Fruit fly (Drosophila melanogaster) whole organism, embryonic: ENCODE measurements around the gene hd.
A peak's percentile ranks its signal among the peaks of the same experiment; 100 is the strongest.

Experiments used
- Ada2b ChIP-seq: fragments of 200-800 bp; sonication (Bioruptor generic); IDR thresholded peaks from 2 replicates; pipeline ENCODE4 v1.3.6; 2022; ENCODE audit warnings: missing biosample characterization, missing genetic modification characterization
- Atf-2 ChIP-seq: fragments of 200-800 bp; sonication (Bioruptor generic); optimal IDR thresholded peaks from 2 replicates; lab custom pipeline; 2016; ENCODE audit warnings: missing biosample characterization, missing genetic modification characterization
- B-H1 ChIP-seq: fragments of 200-800 bp; sonication (Bioruptor generic); IDR thresholded peaks from 3 replicates; pipeline ENCODE4 v1.3.6; 2022; ENCODE audit warnings: missing biosample characterization, missing genetic modification characterization
- Bteb2 ChIP-seq: fragments of 200-800 bp; sonication (Bioruptor generic); optimal IDR thresholded peaks from 2 replicates; lab custom pipeline; 2016; ENCODE audit warnings: missing biosample characterization, missing genetic modification characterization
- CG11695 ChIP-seq: fragments of 200-800 bp; sonication (Bioruptor generic); IDR thresholded peaks from 3 replicates; pipeline ENCODE4 v1.3.6; 2022; ENCODE audit warnings: missing biosample characterization, missing genetic modification characterization
- CG11696 ChIP-seq: fragments of 200-800 bp; sonication (Bioruptor generic); IDR thresholded peaks from 2 replicates; pipeline ENCODE4 v1.3.6; 2022; ENCODE audit warnings: missing biosample characterization, missing genetic modification characterization
- CG14441 ChIP-seq: fragments of 200-800 bp; sonication (Bioruptor generic); IDR thresholded peaks from 2 replicates; pipeline ENCODE4 v1.3.6; 2022; ENCODE audit warnings: missing biosample characterization, missing genetic modification characterization
- CG14667 ChIP-seq: fragments of 200-800 bp; sonication (Bioruptor generic); IDR thresholded peaks from 2 replicates; pipeline ENCODE4 v1.3.6; 2022; ENCODE audit warnings: missing biosample characterization, missing genetic modification characterization
- CG15696 ChIP-seq: fragments of 200-800 bp; sonication (Bioruptor generic); optimal IDR thresholded peaks from 2 replicates; lab custom pipeline; 2019; ENCODE audit warnings: missing biosample characterization, mild to moderate bottlenecking, missing genetic modification characterization, moderate library complexity
- CG17612 ChIP-seq: fragments of 200-800 bp; sonication (Bioruptor generic); IDR thresholded peaks from 2 replicates; pipeline ENCODE4 v1.3.6; 2022; ENCODE audit warnings: missing biosample characterization, missing genetic modification characterization
- CG17802 ChIP-seq: fragments of 200-800 bp; sonication (Bioruptor generic); optimal IDR thresholded peaks from 2 replicates; lab custom pipeline; 2018; ENCODE audit warnings: missing biosample characterization, mild to moderate bottlenecking, missing genetic modification characterization, moderate library complexity
- CG18476 ChIP-seq: fragments of 200-800 bp; sonication (Bioruptor generic); optimal IDR thresholded peaks from 2 replicates; lab custom pipeline; 2016; ENCODE audit warnings: missing biosample characterization, mild to moderate bottlenecking, missing genetic modification characterization
- CG31388 ChIP-seq: fragments of 200-800 bp; sonication (Bioruptor generic); optimal IDR thresholded peaks from 2 replicates; lab custom pipeline; 2016; ENCODE audit warnings: missing biosample characterization, missing genetic modification characterization
- CG4404 ChIP-seq: fragments of 200-800 bp; sonication (Bioruptor generic); IDR thresholded peaks from 2 replicates; pipeline ENCODE4 v1.3.6; 2022; ENCODE audit warnings: missing biosample characterization, missing genetic modification characterization
- CG4730 ChIP-seq: fragments of 200-800 bp; sonication (Bioruptor generic); IDR thresholded peaks from 2 replicates; pipeline ENCODE4 v1.3.6; 2022; ENCODE audit warnings: missing biosample characterization, missing genetic modification characterization
- CG5953 ChIP-seq: fragments of 200-800 bp; sonication (Bioruptor generic); IDR thresholded peaks from 2 replicates; pipeline ENCODE4 v1.3.6; 2022; ENCODE audit warnings: missing biosample characterization, missing genetic modification characterization
- CG6683 ChIP-seq: fragments of 200-800 bp; sonication (Bioruptor generic); optimal IDR thresholded peaks from 2 replicates; lab custom pipeline; 2017; ENCODE audit warnings: missing biosample characterization, mild to moderate bottlenecking, missing genetic modification characterization, missing genetic modification reagents
- CG9437 ChIP-seq: fragments of 200-800 bp; sonication (Bioruptor generic); optimal IDR thresholded peaks from 2 replicates; lab custom pipeline; 2018; ENCODE audit warnings: missing biosample characterization, mild to moderate bottlenecking, missing genetic modification characterization
- CG9727 ChIP-seq: fragments of 200-800 bp; sonication (Bioruptor generic); optimal IDR thresholded peaks from 3 replicates; lab custom pipeline; 2017; ENCODE audit warnings: missing biosample characterization, mild to moderate bottlenecking, missing genetic modification characterization
- CkIIα-i1 ChIP-seq: fragments of 200-800 bp; sonication (Bioruptor generic); IDR thresholded peaks from 2 replicates; pipeline ENCODE4 v1.3.6; 2022; ENCODE audit warnings: missing biosample characterization, missing genetic modification characterization
- Dp ChIP-seq: fragments of 200-800 bp; sonication (Bioruptor generic); optimal IDR thresholded peaks from 2 replicates; lab custom pipeline; 2018; ENCODE audit warnings: missing biosample characterization, mild to moderate bottlenecking, missing genetic modification characterization, moderate library complexity
- ERR ChIP-seq: fragments of 200-800 bp; sonication (Bioruptor generic); optimal IDR thresholded peaks from 2 replicates; lab custom pipeline; 2016; ENCODE audit warnings: missing biosample characterization, missing genetic modification characterization
- Eip74EF ChIP-seq, 2 experiments: fragments of 200-800 bp in 1 of 2; fragments of >200 bp in 1 of 2; sonication (Bioruptor generic) in 1 of 2; optimal IDR thresholded peaks; 2 replicates each; lab custom pipeline; 2017 to 2019; ENCODE audit warnings: missing biosample characterization in 2 of 2, missing genetic modification characterization in 2 of 2, mild to moderate bottlenecking in 1 of 2, moderate library complexity in 1 of 2
- Ets97D ChIP-seq: fragments of 200-800 bp; sonication (Bioruptor generic); optimal IDR thresholded peaks from 3 replicates; lab custom pipeline; 2016; ENCODE audit warnings: missing biosample characterization, missing genetic modification characterization
- Myb ChIP-seq: fragments of 200-800 bp; sonication (Bioruptor generic); optimal IDR thresholded peaks from 2 replicates; lab custom pipeline; 2016; ENCODE audit warnings: missing biosample characterization, missing genetic modification characterization
- Nf-YC ChIP-seq: fragments of 200-800 bp; optimal IDR thresholded peaks from 3 replicates; lab custom pipeline; 2019; ENCODE audit warnings: missing biosample characterization, mild to moderate bottlenecking, missing genetic modification characterization, moderate library complexity
- Rfx ChIP-seq: fragments of 200-800 bp; sonication (Bioruptor generic); IDR thresholded peaks from 2 replicates; pipeline ENCODE4 v1.3.6; 2022; ENCODE audit warnings: missing biosample characterization, missing genetic modification characterization
- abd-A ChIP-seq: fragments of 200-800 bp; sonication (Bioruptor generic); optimal IDR thresholded peaks from 3 replicates; lab custom pipeline; 2019; ENCODE audit warnings: missing biosample characterization, mild to moderate bottlenecking, missing genetic modification characterization, moderate library complexity
- ap ChIP-seq: fragments of 200-800 bp; sonication (Bioruptor generic); IDR thresholded peaks from 2 replicates; pipeline ENCODE4 v1.3.6; 2022; ENCODE audit warnings: missing biosample characterization, missing genetic modification characterization
- bbx ChIP-seq: fragments of 200-800 bp; sonication (Bioruptor generic); IDR thresholded peaks from 2 replicates; pipeline ENCODE4 v1.3.6; 2022; ENCODE audit warnings: missing biosample characterization, missing genetic modification characterization; ENCODE audit not compliant: partially characterized antibody
- cg ChIP-seq: fragments of 200-800 bp; sonication (Bioruptor generic); optimal IDR thresholded peaks from 3 replicates; lab custom pipeline; 2019; ENCODE audit warnings: missing biosample characterization, mild to moderate bottlenecking, missing genetic modification characterization, moderate library complexity
- chn ChIP-seq: fragments of 200-800 bp; sonication (Bioruptor generic); optimal IDR thresholded peaks from 2 replicates; lab custom pipeline; 2016; ENCODE audit warnings: missing biosample characterization, missing genetic modification characterization
- ewg ChIP-seq: fragments of 200-800 bp; sonication (Bioruptor generic); optimal IDR thresholded peaks from 3 replicates; lab custom pipeline; 2017; ENCODE audit warnings: mild to moderate bottlenecking, missing biosample characterization, missing genetic modification reagents, missing genetic modification characterization
- grau ChIP-seq: fragments of 200-800 bp; optimal IDR thresholded peaks from 3 replicates; lab custom pipeline; 2019; ENCODE audit warnings: missing biosample characterization, mild to moderate bottlenecking, missing genetic modification characterization, moderate library complexity
- hb ChIP-seq: fragments of 200-800 bp; sonication (Bioruptor generic); IDR thresholded peaks from 3 replicates; pipeline ENCODE4 v1.3.6; 2022; ENCODE audit warnings: missing biosample characterization, missing genetic modification characterization; ENCODE audit not compliant: partially characterized antibody
- hth ChIP-seq: fragments of >200 bp; optimal IDR thresholded peaks from 2 replicates; lab custom pipeline; 2017; ENCODE audit warnings: inconsistent platforms
- ind ChIP-seq: fragments of 200-800 bp; sonication (Bioruptor generic); optimal IDR thresholded peaks from 3 replicates; lab custom pipeline; 2016; ENCODE audit warnings: missing biosample characterization, missing genetic modification characterization
- jumu ChIP-seq: fragments of 200-800 bp; sonication (Bioruptor generic); optimal IDR thresholded peaks from 3 replicates; lab custom pipeline; 2016; ENCODE audit warnings: missing biosample characterization, missing genetic modification characterization
- klu ChIP-seq: fragments of 200-800 bp; sonication (Bioruptor generic); IDR thresholded peaks from 2 replicates; pipeline ENCODE4 v1.3.6; 2022; ENCODE audit warnings: missing biosample characterization, missing genetic modification characterization
- maf-S ChIP-seq: fragments of 200-800 bp; sonication (Bioruptor generic); optimal IDR thresholded peaks from 2 replicates; lab custom pipeline; 2016; ENCODE audit warnings: missing biosample characterization, missing genetic modification characterization
- org-1 ChIP-seq: fragments of 200-800 bp; sonication (Bioruptor generic); optimal IDR thresholded peaks from 2 replicates; lab custom pipeline; 2017; ENCODE audit warnings: missing biosample characterization, missing genetic modification characterization
- phol ChIP-seq: fragments of 200-800 bp; sonication (Bioruptor generic); optimal IDR thresholded peaks from 3 replicates; lab custom pipeline; 2018; ENCODE audit warnings: missing biosample characterization, mild to moderate bottlenecking, missing genetic modification characterization, moderate library complexity
- repo ChIP-seq: fragments of 200-800 bp; sonication (Bioruptor generic); optimal IDR thresholded peaks from 2 replicates; lab custom pipeline; 2016; ENCODE audit warnings: missing biosample characterization, missing genetic modification characterization
- sqz ChIP-seq: fragments of 200-800 bp; sonication (Bioruptor generic); optimal IDR thresholded peaks from 3 replicates; lab custom pipeline; 2018; ENCODE audit warnings: missing biosample characterization, mild to moderate bottlenecking, missing genetic modification characterization
- tap ChIP-seq: fragments of 200-800 bp; optimal IDR thresholded peaks from 3 replicates; lab custom pipeline; 2019; ENCODE audit warnings: missing biosample characterization, mild to moderate bottlenecking, missing genetic modification characterization, moderate library complexity
- twi ChIP-seq: fragments of 200-800 bp; optimal IDR thresholded peaks from 2 replicates; lab custom pipeline; 2019; ENCODE audit warnings: missing biosample characterization, mild to moderate bottlenecking, missing genetic modification characterization, moderate library complexity
- tx ChIP-seq: fragments of 200-800 bp; sonication (Bioruptor generic); optimal IDR thresholded peaks from 2 replicates; lab custom pipeline; 2016; ENCODE audit warnings: missing biosample characterization, missing genetic modification characterization
- unc-4 ChIP-seq: fragments of 200-800 bp; sonication (Bioruptor generic); IDR thresholded peaks from 2 replicates; pipeline ENCODE4 v1.3.6; 2022; ENCODE audit warnings: missing biosample characterization, missing genetic modification characterization; ENCODE audit not compliant: partially characterized antibody
- usp ChIP-seq: fragments of >200 bp; optimal IDR thresholded peaks from 2 replicates; lab custom pipeline; 2017; ENCODE audit warnings: missing biosample characterization, missing genetic modification characterization
- wek ChIP-seq: fragments of 200-800 bp; sonication (Bioruptor generic); optimal IDR thresholded peaks from 3 replicates; lab custom pipeline; 2018; ENCODE audit warnings: missing biosample characterization, mild to moderate bottlenecking, missing genetic modification characterization, moderate library complexity

The hd gene

DNA sequence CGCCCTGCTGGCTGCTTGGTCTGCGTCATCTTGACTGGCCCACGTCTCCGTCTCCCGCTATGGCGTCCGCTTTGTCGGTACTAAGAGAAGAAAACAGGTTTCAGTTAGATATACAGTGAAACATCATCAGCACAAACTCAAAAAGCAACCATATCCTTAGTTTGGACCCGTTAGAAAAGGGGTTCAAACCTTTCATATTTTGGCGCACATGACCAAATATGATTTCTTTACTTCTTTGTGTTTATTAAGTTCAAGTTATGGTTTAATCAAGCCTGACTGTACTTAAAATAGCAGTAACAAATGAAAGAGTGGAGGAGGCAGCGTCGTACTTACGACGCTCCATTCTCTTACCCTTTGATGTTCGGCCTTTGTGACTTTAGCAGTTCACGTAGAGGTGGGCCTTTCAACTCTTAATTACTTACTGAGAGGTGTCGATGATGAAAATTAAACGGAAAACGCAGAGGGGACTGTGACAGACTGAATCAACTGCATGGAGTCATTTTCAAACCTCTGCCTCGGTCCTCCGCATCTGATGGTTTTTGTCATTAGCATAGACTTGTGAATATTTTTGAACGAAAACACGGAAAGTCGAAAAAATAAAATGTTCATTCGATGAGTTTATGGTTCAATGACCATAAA lies 13.0 kb downstream of the hd start (continued):
- peak; percentile 90 for TF ChIP-seq Ada2b
- TF ChIP-seq Rfx = peak; percentile 93
- peak; percentile 64 for TF ChIP-seq CG4404 (GFP tag; lab: Robert Waterston, UW)
- peak; percentile 71 for TF ChIP-seq repo (GFP tag; lab: Kevin White, UChicago)
- TF ChIP-seq twi (tag; lab: Kevin White, UChicago) = peak; percentile 12
- TF ChIP-seq CG17802 (tag; lab: Kevin White, UChicago) = peak; percentile 39
- TF ChIP-seq Nf-YC = peak; percentile 37
- peak; percentile 83; the same call in 2 of the 3 replicates for TF ChIP-seq B-H1 (GFP tag; lab: Robert Waterston, UW)
- TF ChIP-seq sqz = no peak
- TF ChIP-seq chn (GFP tag; lab: Kevin White, UChicago) = peak; percentile 65
- TF ChIP-seq ewg (GFP tag; lab: Kevin White, UChicago) = peak; percentile 52
- TF ChIP-seq hb (GFP tag; lab: Robert Waterston, UW) = no peak
- TF ChIP-seq CG18476 (GFP tag; lab: Kevin White, UChicago) = peak; percentile 66
- TF ChIP-seq usp (GFP tag; lab: Kevin White, UChicago) = no peak
- peak; percentile 81 for TF ChIP-seq tx (GFP tag; lab: Kevin White, UChicago)
- peak; percentile 76 for TF ChIP-seq phol (tag; lab: Kevin White, UChicago)
- peak; percentile 97 for TF ChIP-seq grau (tag; lab: Kevin White, UChicago)
- TF ChIP-seq bbx = no peak
- TF ChIP-seq ind (GFP tag; lab: Kevin White, UChicago) = peak; percentile 86
- peak; percentile 72 for TF ChIP-seq maf-S
- TF ChIP-seq CG17612 (GFP tag; lab: Robert Waterston, UW) = peak; percentile 69
- TF ChIP-seq CG14667 = peak; percentile 68; the same call in 1 of the 2 replicates
- TF ChIP-seq CG11696 (GFP tag; lab: Robert Waterston, UW) = no peak; the same call in 1 of the 2 replicates
- peak; percentile 66 for TF ChIP-seq CG9727 (GFP tag; lab: Kevin White, UChicago)
- peak; percentile 66; the same call in 1 of the 2 replicates for TF ChIP-seq CkIIα-i1
- no peak for TF ChIP-seq unc-4 (GFP tag; lab: Robert Waterston, UW)
- TF ChIP-seq CG14441 (GFP tag; lab: Robert Waterston, UW) = peak; percentile 86
- TF ChIP-seq CG5953 (GFP tag; lab: Robert Waterston, UW) = peak; percentile 71
- no peak for TF ChIP-seq hth (lab: Kevin White, UChicago)
- peak; percentile 77 for TF ChIP-seq ERR (GFP tag; lab: Kevin White, UChicago)
- peak; percentile 80 for TF ChIP-seq ap (GFP tag; lab: Robert Waterston, UW)
- peak; percentile 88 for TF ChIP-seq jumu (GFP tag; lab: Kevin White, UChicago)
- peak; percentile 78 for TF ChIP-seq CG11695 (GFP tag; lab: Robert Waterston, UW)
- peak; percentile 28 for TF ChIP-seq wek
- TF ChIP-seq CG4730 (GFP tag; lab: Robert Waterston, UW) = peak; percentile 75
- TF ChIP-seq CG9437 (GFP tag; lab: Kevin White, UChicago) = peak; percentile 40
- peak; percentile 17 for TF ChIP-seq CG31388 (GFP tag; lab: Kevin White, UChicago)
- peak; percentile 83 for TF ChIP-seq Bteb2 (GFP tag; lab: Kevin White, UChicago)
- TF ChIP-seq CG6683 (GFP tag; lab: Kevin White, UChicago) = peak; percentile 48
- TF ChIP-seq CG15696 (tag; lab: Kevin White, UChicago) = peak; percentile 35
- no peak for TF ChIP-seq Dp (GFP tag; lab: Kevin White, UChicago)
- TF ChIP-seq abd-A (tag; lab: Kevin White, UChicago) = no peak
- TF ChIP-seq Atf-2 (GFP tag; lab: Kevin White, UChicago) = peak; percentile 59
- peak; percentile 71 for TF ChIP-seq klu (GFP tag; lab: Robert Waterston, UW)
- peak in 1 of 2 experiments; percentile 77 for TF ChIP-seq Eip74EF (GFP tag; optimal IDR thresholded peaks at IDR 0.05; lab: Kevin White, UChicago)
- peak; percentile 81 for TF ChIP-seq org-1 (GFP tag; lab: Kevin White, UChicago)
- peak; percentile 83 for TF ChIP-seq tap
- peak; percentile 43 for TF ChIP-seq Ets97D (GFP tag; lab: Kevin White, UChicago)
- TF ChIP-seq cg (GFP tag; lab: Kevin White, UChicago) = no peak
- TF ChIP-seq Myb (GFP tag; lab: Kevin White, UChicago) = peak; percentile 63
